Worm (Caenorhabditis elegans) whole organism, late embryonic: ENCODE measurements around the gene ttyh-1.

Experiments used
- C38D4.7 ChIP-seq: fragments of 200-800 bp; sonication (Bioruptor generic); optimal IDR thresholded peaks from 2 replicates; lab custom pipeline; 2018; ENCODE audit warnings: mild to moderate bottlenecking, missing genetic modification characterization, moderate library complexity, missing compliant biosample characterization
- Y22D7AL.16 ChIP-seq: sonication (generic microtip); optimal IDR thresholded peaks from 2 replicates; lab custom pipeline; 2016; ENCODE audit warnings: missing genetic modification characterization, missing compliant biosample characterization
- ama-1 ChIP-seq: fragments of 150-350 bp; optimal IDR thresholded peaks from 2 replicates; lab custom pipeline; 2014
- ceh-34 ChIP-seq: sonication (generic microtip); optimal IDR thresholded peaks from 2 replicates; lab custom pipeline; 2016; ENCODE audit warnings: mild to moderate bottlenecking, missing genetic modification characterization, missing compliant biosample characterization
- elt-2 ChIP-seq: sonication (generic microtip); optimal IDR thresholded peaks from 2 replicates; lab custom pipeline; 2016; ENCODE audit warnings: missing genetic modification reagents, missing genetic modification characterization, missing compliant biosample characterization
- elt-4 ChIP-seq: sonication (generic microtip); optimal IDR thresholded peaks from 2 replicates; lab custom pipeline; 2016; ENCODE audit warnings: missing genetic modification characterization, missing compliant biosample characterization
- hlh-8 ChIP-seq: sonication (generic microtip); optimal IDR thresholded peaks from 2 replicates; lab custom pipeline; 2016; ENCODE audit warnings: missing genotype, missing genetic modification characterization, missing compliant biosample characterization
- lim-6 ChIP-seq: sonication (generic microtip); optimal IDR thresholded peaks from 2 replicates; lab custom pipeline; 2016; ENCODE audit warnings: missing genetic modification characterization, missing compliant biosample characterization
- madf-2 ChIP-seq: sonication (generic microtip); optimal IDR thresholded peaks from 2 replicates; lab custom pipeline; 2017; ENCODE audit warnings: missing genetic modification characterization, missing compliant biosample characterization
- nhr-11 ChIP-seq: fragments of 150-350 bp; optimal IDR thresholded peaks from 2 replicates; lab custom pipeline; 2014; ENCODE audit warnings: missing biosample characterization, missing genetic modification characterization
- pqm-1 ChIP-seq: sonication (generic microtip); optimal IDR thresholded peaks from 2 replicates; lab custom pipeline; 2016; ENCODE audit warnings: missing genetic modification characterization, missing compliant biosample characterization
- sox-2 ChIP-seq: fragments of 200-800 bp; sonication (Bioruptor generic); IDR thresholded peaks from 2 replicates; pipeline ENCODE4 v1.3.6; 2022; ENCODE audit warnings: missing genetic modification reagents, missing genetic modification characterization, missing compliant biosample characterization
- sox-4 ChIP-seq: sonication (generic microtip); optimal IDR thresholded peaks from 2 replicates; lab custom pipeline; 2017; ENCODE audit warnings: mild to moderate bottlenecking, missing genetic modification characterization, inconsistent platforms, missing compliant biosample characterization
- ztf-16 ChIP-seq: sonication (generic microtip); optimal IDR thresholded peaks from 2 replicates; lab custom pipeline; 2017; ENCODE audit warnings: missing genetic modification characterization, missing compliant biosample characterization

ce11 chrX:11367640-11368039, 877 bp upstream of the ttyh-1 start:
- TF ChIP-seq elt-2 (tag; lab: Kevin White, UChicago) (no peak), pqm-1 (tag; lab: Kevin White, UChicago) (no peak), madf-2 (tag; lab: Kevin White, UChicago) (no peak), lim-6 (tag; lab: Kevin White, UChicago) (no peak), elt-4 (tag; lab: Kevin White, UChicago) (no peak), C38D4.7 (no peak), Y22D7AL.16 (tag; lab: Kevin White, UChicago) (no peak), sox-2 (GFP tag; lab: Robert Waterston, UW) (no peak), sox-4 (tag; lab: Kevin White, UChicago) (no peak), hlh-8 (no peak), ama-1 (lab: Kevin White, UChicago) (no peak), ceh-34 (tag; lab: Kevin White, UChicago) (no peak), nhr-11 (tag; lab: Kevin White, UChicago) (no peak), ztf-16 (tag; lab: Kevin White, UChicago) (no peak)
